Worm (Caenorhabditis elegans) whole organism, L2 larva: ENCODE data around the gene clec-124.

Source experiments
- aly-2 ChIP-seq: fragments of 150-350 bp; optimal IDR thresholded peaks from 2 replicates; lab custom pipeline; 2014; ENCODE audit warnings: missing biosample characterization, missing genetic modification characterization
- lin-13 ChIP-seq: fragments of 150-350 bp; optimal IDR thresholded peaks from 2 replicates; lab custom pipeline; 2014; ENCODE audit warnings: missing biosample characterization, missing genetic modification reagents, missing genetic modification characterization
- lin-39 ChIP-seq: fragments of 150-350 bp; optimal IDR thresholded peaks from 2 replicates; lab custom pipeline; 2014; ENCODE audit warnings: missing biosample characterization, missing genetic modification reagents, missing genetic modification characterization
- lsy-2 ChIP-seq, 2 experiments: fragments of 150-350 bp in 1 of 2; sonication (generic microtip) in 1 of 2; optimal IDR thresholded peaks; 2 replicates each; lab custom pipeline; 2014 to 2017; ENCODE audit warnings: missing biosample characterization in 2 of 2, missing genetic modification characterization in 2 of 2
- mbf-1 ChIP-seq: sonication (generic microtip); optimal IDR thresholded peaks from 2 replicates; lab custom pipeline; 2017; ENCODE audit warnings: missing biosample characterization, missing genetic modification characterization
- mdl-1 ChIP-seq, 2 experiments: fragments of 150-350 bp in 1 of 2; sonication (generic microtip) in 1 of 2; optimal IDR thresholded peaks; 2 replicates each; lab custom pipeline; 2017; ENCODE audit warnings: missing biosample characterization in 2 of 2, missing genetic modification characterization in 2 of 2
- nhr-10 ChIP-seq: sonication (generic microtip); optimal IDR thresholded peaks from 2 replicates; lab custom pipeline; 2017; ENCODE audit warnings: missing biosample characterization, missing genetic modification characterization
- nhr-237 ChIP-seq: fragments of 150-350 bp; optimal IDR thresholded peaks from 2 replicates; lab custom pipeline; 2014; ENCODE audit warnings: missing biosample characterization, missing genetic modification characterization
- nhr-25 ChIP-seq: fragments of 150-350 bp; sonication (generic microtip); optimal IDR thresholded peaks from 3 replicates; lab custom pipeline; 2014; ENCODE audit warnings: missing biosample characterization, missing genetic modification characterization
- unc-39 ChIP-seq: fragments of 150-350 bp; optimal IDR thresholded peaks from 2 replicates; lab custom pipeline; 2014; ENCODE audit warnings: missing biosample characterization, missing genetic modification characterization
- zag-1 ChIP-seq: fragments of 150-350 bp; optimal IDR thresholded peaks from 2 replicates; lab custom pipeline; 2014; ENCODE audit warnings: missing biosample characterization, missing genetic modification characterization
- ztf-4 ChIP-seq: fragments of 150-350 bp; optimal IDR thresholded peaks from 2 replicates; lab custom pipeline; 2014; ENCODE audit warnings: missing biosample characterization, missing genetic modification characterization

ce11 chrII:3213898-3214297, 35.6 kb upstream of the clec-124 start, which contains the start of gene ZC239.4:
- no peak for TF ChIP-seq nhr-237 (tag; lab: Kevin White, UChicago)
- no peak for TF ChIP-seq nhr-10 (tag; lab: Kevin White, UChicago)
- no peak for TF ChIP-seq lin-13
- TF ChIP-seq mdl-1 (tag; optimal IDR thresholded peaks at IDR 0.05; lab: Kevin White, UChicago), result no peak
- no peak for TF ChIP-seq lin-39 (tag; lab: Kevin White, UChicago)
- no peak for TF ChIP-seq ztf-4 (tag; lab: Kevin White, UChicago)
- TF ChIP-seq nhr-25 (tag; lab: Kevin White, UChicago), result no peak
- TF ChIP-seq aly-2, result no peak
- no peak for TF ChIP-seq unc-39 (tag; lab: Kevin White, UChicago)
- no peak for TF ChIP-seq zag-1 (tag; lab: Kevin White, UChicago)
- TF ChIP-seq mbf-1, result no peak
- TF ChIP-seq lsy-2 (tag; optimal IDR thresholded peaks at IDR 0.05; lab: Kevin White, UChicago), result no peak
